Worm (Caenorhabditis elegans): ENCODE results near the gene Y54G9A.7.

Y54G9A.7 gene

ce11 chrII:13678555-13679119 lies 47.0 kb downstream of the Y54G9A.7 start:
- TF ChIP-seq nhr-76 (tag; optimal IDR thresholded peaks at IDR 0.05): no peak
- peak in 1 of 2 experiments; percentile 25 for TF ChIP-seq mdl-1 (tag; optimal IDR thresholded peaks at IDR 0.05)
- TF ChIP-seq isw-1 (GFP tag; IDR thresholded peaks at IDR 0.05): no peak
- peak; percentile 57 for TF ChIP-seq blmp-1 (tag; optimal IDR thresholded peaks at IDR 0.05)
- no peak for TF ChIP-seq efl-1 (optimal IDR thresholded peaks at IDR 0.05)
- peak in 1 of 2 experiments; percentile 20 for TF ChIP-seq efl-1 (GFP tag; optimal IDR thresholded peaks at IDR 0.05 in 1 of 2)
- peak; percentile 63 for TF ChIP-seq snu-23 (GFP tag; optimal IDR thresholded peaks at IDR 0.05)
- no peak for TF ChIP-seq ceh-8 (GFP tag; optimal IDR thresholded peaks at IDR 0.05)
- peak; percentile 79 for TF ChIP-seq nhr-71 (tag; optimal IDR thresholded peaks at IDR 0.05)
- peak; percentile 98 for TF ChIP-seq nhr-85 (tag)
- no peak for TF ChIP-seq ets-5 (GFP tag; IDR thresholded peaks at IDR 0.05)
- peak in 1 of 2 experiments; percentile 65 for TF ChIP-seq lsy-2 (tag; optimal IDR thresholded peaks at IDR 0.05)
- TF ChIP-seq lin-14 (GFP tag; optimal IDR thresholded peaks at IDR 0.05): peak; percentile 67
- TF ChIP-seq nhr-90 (tag; optimal IDR thresholded peaks at IDR 0.05; ENCODE audit: poor library complexity): peak; percentile 64
- TF ChIP-seq grh-1 (GFP tag; IDR thresholded peaks at IDR 0.05): peak; percentile 44; the same call in 1 of the 2 replicates
- TF ChIP-seq unc-62 (GFP tag; optimal IDR thresholded peaks at IDR 0.05): no peak
- TF ChIP-seq unc-86 (tag; optimal IDR thresholded peaks at IDR 0.05): no peak
- TF ChIP-seq snpc-4 (tag; optimal IDR thresholded peaks at IDR 0.05): no peak
- peak; percentile 70 for TF ChIP-seq tbx-2 (tag; optimal IDR thresholded peaks at IDR 0.05)
- TF ChIP-seq lin-35 (GFP tag; optimal IDR thresholded peaks at IDR 0.05): peak in 1 of 2 experiments; percentile 54
- peak; percentile 51; the same call in 1 of the 2 replicates for TF ChIP-seq nhr-19 (GFP tag; conservative IDR thresholded peaks at IDR 0.05)
- TF ChIP-seq nhr-47 (tag; optimal IDR thresholded peaks at IDR 0.05): peak; percentile 40
- TF ChIP-seq nhr-20 (tag; optimal IDR thresholded peaks at IDR 0.05): peak; percentile 74
- TF ChIP-seq elt-3 (tag; optimal IDR thresholded peaks at IDR 0.05): peak in 5 of 6 experiments; percentile 19 to 60 (median 41)

ce11 chrII:13677927-13678326 lies 47.7 kb downstream of the Y54G9A.7 start:
- TF ChIP-seq ceh-63 (GFP tag; optimal IDR thresholded peaks at IDR 0.05) (no peak), F16B12.6 (tag; optimal IDR thresholded peaks at IDR 0.05) (no peak), dsc-1 (tag; optimal IDR thresholded peaks at IDR 0.05) (no peak), efl-3 (GFP tag; optimal IDR thresholded peaks at IDR 0.05) (no peak), unc-62 (GFP tag; optimal IDR thresholded peaks at IDR 0.05) (no peak), mef-2 (tag; optimal IDR thresholded peaks at IDR 0.05) (no peak), ceh-82 (tag; optimal IDR thresholded peaks at IDR 0.05) (no peak), nhr-90 (tag; optimal IDR thresholded peaks at IDR 0.05; ENCODE audit: poor library complexity) (no peak), nhr-84 (tag; optimal IDR thresholded peaks at IDR 0.05) (no peak), lin-14 (GFP tag; optimal IDR thresholded peaks at IDR 0.05) (no peak)

ce11 chrII:13675212-13675611 lies 50.4 kb downstream of the Y54G9A.7 start:
- TF ChIP-seq nhr-90 (tag; optimal IDR thresholded peaks at IDR 0.05; ENCODE audit: poor library complexity): peak; percentile 10
- TF ChIP-seq pag-3 (tag; optimal IDR thresholded peaks at IDR 0.05; ENCODE audit: borderline replicate concordance, insufficient read depth): no peak
- TF ChIP-seq nhr-19 (GFP tag; conservative IDR thresholded peaks at IDR 0.05): peak; percentile 25
- no peak for TF ChIP-seq nhr-11 (tag; optimal IDR thresholded peaks at IDR 0.05)
- TF ChIP-seq lin-35 (GFP tag; optimal IDR thresholded peaks at IDR 0.05): peak in 1 of 2 experiments; percentile 33
- TF ChIP-seq hlh-4 (tag; optimal IDR thresholded peaks at IDR 0.05): no peak
- no peak for TF ChIP-seq Y116A8C.19 (tag; optimal IDR thresholded peaks at IDR 0.05; ENCODE audit: borderline replicate concordance)
- peak in 1 of 2 experiments; percentile 12 for TF ChIP-seq mdl-1 (tag; optimal IDR thresholded peaks at IDR 0.05)
- TF ChIP-seq tbx-2 (tag; optimal IDR thresholded peaks at IDR 0.05): no peak
- no peak for TF ChIP-seq fkh-8 (tag; optimal IDR thresholded peaks at IDR 0.05)
- TF ChIP-seq unc-62 (GFP tag; optimal IDR thresholded peaks at IDR 0.05): no peak
- TF ChIP-seq lir-3 (tag; optimal IDR thresholded peaks at IDR 0.05; ENCODE audit: poor library complexity): no peak
- TF ChIP-seq ces-1 (GFP tag; optimal IDR thresholded peaks at IDR 0.05): no peak
- no peak for TF ChIP-seq lin-15B (tag; optimal IDR thresholded peaks at IDR 0.05)
- TF ChIP-seq elt-3 (tag; optimal IDR thresholded peaks at IDR 0.05): peak in 1 of 6 experiments; percentile 40
- no peak for TF ChIP-seq ceh-63 (GFP tag; optimal IDR thresholded peaks at IDR 0.05)
- peak; percentile 66 for TF ChIP-seq nhr-85 (tag)
- TF ChIP-seq nhr-84 (tag; optimal IDR thresholded peaks at IDR 0.05): no peak
- TF ChIP-seq nhr-20 (tag; optimal IDR thresholded peaks at IDR 0.05): peak; percentile 6
- TF ChIP-seq unc-130 (tag; optimal IDR thresholded peaks at IDR 0.05): peak; percentile 42
- no peak for TF ChIP-seq lin-39 (tag; optimal IDR thresholded peaks at IDR 0.05)
- peak; percentile 54 for TF ChIP-seq nhr-71 (tag; optimal IDR thresholded peaks at IDR 0.05)
- TF ChIP-seq hlh-17 (GFP tag; optimal IDR thresholded peaks at IDR 0.05; ENCODE audit: borderline replicate concordance): no peak

Data from whole organism, L1 larva.